Worm (Caenorhabditis elegans) whole organism, L3 larva: ENCODE measurements around the gene ZK1290.10.

Experiments
- R02D3.7 ChIP-seq: fragments of 150-350 bp; optimal IDR thresholded peaks from 2 replicates; lab custom pipeline; 2014; ENCODE audit warnings: missing biosample characterization, missing genetic modification characterization
- ZK546.5 ChIP-seq: sonication (generic microtip); optimal IDR thresholded peaks from 2 replicates; lab custom pipeline; 2017; ENCODE audit warnings: missing biosample characterization, missing genetic modification characterization
- ceh-16 ChIP-seq: sonication (generic microtip); optimal IDR thresholded peaks from 2 replicates; lab custom pipeline; 2017; ENCODE audit warnings: missing biosample characterization, missing genetic modification characterization
- ceh-28 ChIP-seq: fragments of 150-350 bp; optimal IDR thresholded peaks from 2 replicates; lab custom pipeline; 2014; ENCODE audit warnings: missing biosample characterization, missing genetic modification reagents, missing genetic modification characterization
- ceh-9 ChIP-seq: sonication (generic microtip); optimal IDR thresholded peaks from 2 replicates; lab custom pipeline; 2018; ENCODE audit warnings: missing biosample characterization, missing genetic modification characterization
- daf-12 ChIP-seq: fragments of 150-350 bp; optimal IDR thresholded peaks from 2 replicates; lab custom pipeline; 2014; ENCODE audit warnings: missing biosample characterization, missing genetic modification reagents, missing genetic modification characterization
- egl-27 ChIP-seq: sonication (generic microtip); optimal IDR thresholded peaks from 4 replicates; lab custom pipeline; 2017; ENCODE audit warnings: missing biosample characterization, missing genetic modification reagents, missing genetic modification characterization
- egl-5 ChIP-seq: fragments of 150-350 bp; optimal IDR thresholded peaks from 2 replicates; lab custom pipeline; 2017; ENCODE audit warnings: missing biosample characterization, missing genetic modification reagents, missing genetic modification characterization, inconsistent platforms
- elt-1 ChIP-seq: fragments of 150-350 bp; optimal IDR thresholded peaks from 2 replicates; lab custom pipeline; 2014; ENCODE audit warnings: missing biosample characterization, missing genetic modification characterization
- elt-2 ChIP-seq: sonication (generic microtip); optimal IDR thresholded peaks from 2 replicates; lab custom pipeline; 2016; ENCODE audit warnings: missing genetic modification reagents, mild to moderate bottlenecking, missing genetic modification characterization, missing compliant biosample characterization
- elt-3 ChIP-seq, 3 experiments: fragments of 150-350 bp in 1 of 3; sonication (generic microtip) in 2 of 3; optimal IDR thresholded peaks; 2 replicates in 2 of 3; 4 replicates in 1 of 3; lab custom pipeline; 2014 to 2017; ENCODE audit warnings: missing biosample characterization in 3 of 3, missing genetic modification characterization in 3 of 3
- eor-1 ChIP-seq, 2 experiments: fragments of 150-350 bp; optimal IDR thresholded peaks; 2 replicates each; lab custom pipeline; 2014 to 2018; ENCODE audit warnings: missing biosample characterization in 2 of 2, missing genetic modification characterization in 2 of 2
- fkh-10 ChIP-seq: sonication (generic microtip); optimal IDR thresholded peaks from 2 replicates; lab custom pipeline; 2017; ENCODE audit warnings: missing biosample characterization, missing genetic modification reagents, missing genetic modification characterization
- fkh-2 ChIP-seq: fragments of 150-350 bp; optimal IDR thresholded peaks from 2 replicates; lab custom pipeline; 2014; ENCODE audit warnings: missing biosample characterization, missing genetic modification reagents, missing genetic modification characterization
- fos-1 ChIP-seq: fragments of 150-350 bp; optimal IDR thresholded peaks from 2 replicates; lab custom pipeline; 2014; ENCODE audit warnings: missing biosample characterization, missing genetic modification characterization
- hmg-11 ChIP-seq: sonication (generic microtip); optimal IDR thresholded peaks from 2 replicates; lab custom pipeline; 2016; ENCODE audit warnings: missing genetic modification characterization, missing compliant biosample characterization
- lin-15B ChIP-seq: fragments of 150-350 bp; optimal IDR thresholded peaks from 2 replicates; lab custom pipeline; 2014; ENCODE audit warnings: missing biosample characterization, missing genetic modification characterization
- lin-39 ChIP-seq: fragments of 150-350 bp; optimal IDR thresholded peaks from 2 replicates; lab custom pipeline; 2018; ENCODE audit warnings: missing biosample characterization, missing genetic modification reagents, missing genetic modification characterization
- lsy-12 ChIP-seq: sonication (generic microtip); optimal IDR thresholded peaks from 2 replicates; lab custom pipeline; 2016; ENCODE audit warnings: mild to moderate bottlenecking, missing genetic modification characterization, missing compliant biosample characterization
- nhr-12 ChIP-seq: fragments of 150-350 bp; optimal IDR thresholded peaks from 2 replicates; lab custom pipeline; 2014; ENCODE audit warnings: missing biosample characterization, missing genetic modification characterization
- nhr-23 ChIP-seq: fragments of 150-350 bp; optimal IDR thresholded peaks from 2 replicates; lab custom pipeline; 2014; ENCODE audit warnings: missing biosample characterization, missing genetic modification reagents, missing genetic modification characterization
- nhr-237 ChIP-seq: fragments of 150-350 bp; optimal IDR thresholded peaks from 2 replicates; lab custom pipeline; 2014; ENCODE audit warnings: missing biosample characterization, missing genetic modification characterization
- nhr-25 ChIP-seq: sonication (generic microtip); optimal IDR thresholded peaks from 2 replicates; lab custom pipeline; 2017; ENCODE audit warnings: missing biosample characterization, missing genetic modification characterization
- nhr-43 ChIP-seq: sonication (generic microtip); optimal IDR thresholded peaks from 2 replicates; lab custom pipeline; 2016; ENCODE audit warnings: mild to moderate bottlenecking, missing genetic modification characterization, missing compliant biosample characterization; ENCODE audit not compliant: poor library complexity, severe bottlenecking
- nhr-67 ChIP-seq: fragments of 150-350 bp; optimal IDR thresholded peaks from 2 replicates; lab custom pipeline; 2014; ENCODE audit warnings: missing biosample characterization, missing genetic modification characterization
- pha-4 ChIP-seq: fragments of 150-350 bp; optimal IDR thresholded peaks from 2 replicates; lab custom pipeline; 2014; ENCODE audit warnings: missing biosample characterization, missing genetic modification reagents, missing genetic modification characterization
- pqm-1 ChIP-seq: fragments of 150-350 bp; optimal IDR thresholded peaks from 2 replicates; lab custom pipeline; 2017; ENCODE audit warnings: missing biosample characterization, missing genetic modification characterization, inconsistent platforms
- sea-2 ChIP-seq: fragments of 150-350 bp; sonication (generic microtip); optimal IDR thresholded peaks from 4 replicates; lab custom pipeline; 2014; ENCODE audit warnings: missing biosample characterization, missing genetic modification reagents, missing genetic modification characterization
- skn-1 ChIP-seq: fragments of 150-350 bp; optimal IDR thresholded peaks from 2 replicates; lab custom pipeline; 2014; ENCODE audit warnings: missing biosample characterization, missing genetic modification characterization
- snpc-4 ChIP-seq: fragments of 150-350 bp; optimal IDR thresholded peaks from 2 replicates; lab custom pipeline; 2014; ENCODE audit warnings: missing biosample characterization, missing genetic modification characterization
- tbx-2 ChIP-seq: sonication (generic microtip); optimal IDR thresholded peaks from 2 replicates; lab custom pipeline; 2016; ENCODE audit warnings: mild to moderate bottlenecking, missing genetic modification characterization, missing compliant biosample characterization
- unc-39 ChIP-seq: sonication (generic microtip); optimal IDR thresholded peaks from 4 replicates; lab custom pipeline; 2017; ENCODE audit warnings: missing biosample characterization, missing genetic modification characterization
- unc-62 ChIP-seq: fragments of 150-350 bp; sonication (generic microtip); optimal IDR thresholded peaks from 4 replicates; lab custom pipeline; 2014; ENCODE audit warnings: missing biosample characterization, missing genetic modification reagents, missing genetic modification characterization

Gene ZK1290.10

DNA sequence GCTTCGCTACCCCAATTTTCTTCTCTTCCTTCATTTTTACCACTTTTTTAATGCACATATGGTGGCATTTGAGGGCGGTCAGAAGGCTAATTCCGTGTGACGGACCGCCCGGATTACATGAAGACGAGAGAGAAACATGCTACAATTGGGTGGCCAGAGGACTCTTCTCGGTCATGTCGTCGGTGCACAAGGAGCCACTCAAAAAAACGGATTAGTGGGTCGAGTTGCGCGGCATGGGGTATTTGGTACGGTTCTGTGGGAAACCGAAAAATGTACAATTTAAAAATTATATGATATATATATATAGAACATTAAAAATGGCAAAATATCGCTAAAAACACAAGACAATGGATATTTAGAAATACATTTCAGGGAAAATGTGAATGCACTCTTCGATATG lies 17.1 kb upstream of the ZK1290.10 start:
- TF ChIP-seq elt-1 (tag; lab: Kevin White, UChicago), result no peak
- no peak for TF ChIP-seq nhr-43 (tag; lab: Kevin White, UChicago)
- TF ChIP-seq hmg-11 (tag; lab: Kevin White, UChicago), result no peak
- no peak for TF ChIP-seq unc-62 (GFP tag; lab: Kevin White, UChicago)
- no peak for TF ChIP-seq lin-15B (tag; lab: Kevin White, UChicago)
- no peak for TF ChIP-seq fos-1 (tag; lab: Kevin White, UChicago)

DNA sequence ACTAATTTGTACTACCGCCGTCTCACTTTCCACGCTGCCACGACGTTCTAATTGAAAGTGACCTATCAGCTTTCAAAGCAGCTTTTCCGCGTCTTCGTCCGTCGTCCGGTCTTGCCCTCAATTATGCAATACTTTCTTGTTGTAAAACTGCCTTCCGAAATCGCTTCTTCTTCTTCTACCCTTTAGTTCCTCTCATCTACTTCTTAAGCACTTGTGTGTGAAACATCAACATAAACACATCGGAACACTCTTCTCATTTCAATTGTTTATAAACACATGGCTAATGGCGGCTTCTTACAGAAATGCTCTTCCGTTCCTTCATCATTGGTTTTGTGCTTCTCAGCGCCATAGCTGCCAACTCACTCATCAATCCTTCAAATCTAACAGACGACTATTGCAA lies 16.6 kb upstream of the ZK1290.10 start, which contains the start of gene F35D2.3:
TSS of gene F35D2.3 (plus strand) at position 301 of the 400 bp plus-strand sequence.
- TF ChIP-seq fkh-10 (GFP tag; lab: Kevin White, UChicago) (no peak), unc-62 (GFP tag; lab: Kevin White, UChicago) (no peak), fos-1 (tag; lab: Kevin White, UChicago) (no peak), nhr-12 (tag; lab: Kevin White, UChicago) (no peak), pqm-1 (no peak)

ce11 chrII:7562616-7563015 lies 8.9 kb upstream of the ZK1290.10 start:
- TF ChIP-seq hmg-11 (tag; lab: Kevin White, UChicago) (no peak), nhr-237 (tag; lab: Kevin White, UChicago) (no peak), fkh-2 (tag; lab: Kevin White, UChicago) (no peak), snpc-4 (tag; lab: Kevin White, UChicago) (no peak), nhr-43 (tag; lab: Kevin White, UChicago) (no peak), nhr-23 (tag; lab: Kevin White, UChicago) (no peak)

ce11 chrII:7561494-7561893 lies 7.8 kb upstream of the ZK1290.10 start, which contains the start of the genes ZK1290.11 and ZK1290.1:
TSS of gene ZK1290.11 (minus strand) at chrII:7561594.
TSS of gene ZK1290.1 (plus strand) at chrII:7561764.
- TF ChIP-seq daf-12 (tag; lab: Kevin White, UChicago) (no peak), R02D3.7 (tag; lab: Kevin White, UChicago) (no peak), ceh-9 (tag; lab: Kevin White, UChicago) (no peak), nhr-43 (tag; lab: Kevin White, UChicago) (no peak), pqm-1 (no peak), egl-5 (tag; lab: Kevin White, UChicago) (no peak), ceh-16 (tag; lab: Kevin White, UChicago) (no peak), eor-1 (tag; optimal IDR thresholded peaks at IDR 0.05; lab: Kevin White, UChicago) (no peak), nhr-25 (tag; lab: Kevin White, UChicago) (no peak), elt-3 (tag; optimal IDR thresholded peaks at IDR 0.05; lab: Kevin White, UChicago) (no peak), ZK546.5 (tag; lab: Kevin White, UChicago) (no peak), nhr-67 (tag; lab: Kevin White, UChicago) (no peak), tbx-2 (tag; lab: Kevin White, UChicago) (no peak)

DNA sequence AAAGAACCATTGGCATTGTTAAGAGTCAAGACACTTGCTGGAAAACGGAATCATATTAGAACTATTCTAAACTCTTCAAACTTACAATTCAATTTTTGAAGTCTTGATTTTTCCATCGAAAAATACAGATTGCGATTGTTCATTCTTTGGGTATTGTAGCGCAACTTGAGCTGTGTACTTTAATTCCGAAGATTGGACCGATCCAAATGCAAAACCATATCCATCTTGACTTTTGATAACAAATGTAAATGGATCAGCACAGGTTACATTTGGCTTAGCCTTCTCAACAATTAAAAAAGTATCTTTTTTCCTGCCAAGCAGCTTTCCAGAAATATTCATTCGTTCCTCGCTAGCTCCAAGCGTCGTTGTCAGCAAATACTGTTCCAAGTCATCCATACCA lies 7.1 kb upstream of the ZK1290.10 start:
- TF ChIP-seq sea-2 (no peak), lsy-12 (tag; lab: Kevin White, UChicago) (no peak), snpc-4 (tag; lab: Kevin White, UChicago) (no peak), nhr-237 (tag; lab: Kevin White, UChicago) (no peak), ceh-28 (tag; lab: Kevin White, UChicago) (no peak), ceh-9 (tag; lab: Kevin White, UChicago) (no peak), elt-3 (tag; optimal IDR thresholded peaks at IDR 0.05; lab: Kevin White, UChicago) (no peak), skn-1 (tag; lab: Kevin White, UChicago) (no peak), egl-27 (tag; lab: Kevin White, UChicago) (no peak), unc-39 (no peak), nhr-67 (tag; lab: Kevin White, UChicago) (no peak), pha-4 (no peak), nhr-43 (tag; lab: Kevin White, UChicago) (no peak), egl-5 (tag; lab: Kevin White, UChicago) (no peak), lin-39 (tag; lab: Kevin White, UChicago) (no peak), nhr-12 (tag; lab: Kevin White, UChicago) (no peak), elt-2 (tag; lab: Kevin White, UChicago) (no peak)
- TF ChIP-seq, all 47 proteins: peak for 0
